Fruit fly (Drosophila melanogaster) whole organism, pupa: ENCODE data around the gene Eig71Eb.

Experiments used
- CG10348 ChIP-seq: fragments of 200-800 bp; sonication (Bioruptor generic); IDR thresholded peaks from 2 replicates; pipeline ENCODE4 v1.3.6; 2022; ENCODE audit warnings: missing biosample characterization, missing genetic modification characterization
- CG12605 ChIP-seq: fragments of 200-800 bp; sonication (Bioruptor generic); IDR thresholded peaks from 2 replicates; pipeline ENCODE4 v1.3.6; 2022; ENCODE audit warnings: missing biosample characterization, missing genetic modification characterization
- CG13204 ChIP-seq: fragments of 200-800 bp; sonication (Bioruptor generic); optimal IDR thresholded peaks from 2 replicates; lab custom pipeline; 2018; ENCODE audit warnings: missing biosample characterization, mild to moderate bottlenecking, missing genetic modification characterization, moderate library complexity
- CG14655 ChIP-seq: fragments of 200-800 bp; sonication (Bioruptor generic); optimal IDR thresholded peaks from 3 replicates; lab custom pipeline; 2017; ENCODE audit warnings: mild to moderate bottlenecking, missing biosample characterization, missing genetic modification reagents, missing genetic modification characterization
- CG15710 ChIP-seq: fragments of 200-800 bp; sonication (Bioruptor generic); optimal IDR thresholded peaks from 2 replicates; lab custom pipeline; 2018; ENCODE audit warnings: missing biosample characterization, mild to moderate bottlenecking, missing genetic modification characterization, moderate library complexity
- CG17806 ChIP-seq: fragments of 200-800 bp; sonication (Bioruptor generic); optimal IDR thresholded peaks from 2 replicates; lab custom pipeline; 2018; ENCODE audit warnings: missing biosample characterization, mild to moderate bottlenecking, missing genetic modification characterization, moderate library complexity
- CG32121 ChIP-seq: fragments of 200-800 bp; sonication (Bioruptor generic); IDR thresholded peaks from 2 replicates; pipeline ENCODE4 v1.3.6; 2022; ENCODE audit warnings: missing biosample characterization, missing genetic modification characterization
- CG34367 ChIP-seq: fragments of 200-800 bp; sonication (Bioruptor generic); optimal IDR thresholded peaks from 2 replicates; lab custom pipeline; 2018; ENCODE audit warnings: missing biosample characterization, mild to moderate bottlenecking, missing genetic modification characterization
- CG4496 ChIP-seq: fragments of 200-800 bp; sonication (Bioruptor generic); IDR thresholded peaks from 3 replicates; pipeline ENCODE4 v1.3.6; 2022; ENCODE audit warnings: missing biosample characterization, missing genetic modification characterization
- CG8159 ChIP-seq: fragments of 200-800 bp; sonication (Bioruptor generic); optimal IDR thresholded peaks from 3 replicates; lab custom pipeline; 2018; ENCODE audit warnings: missing biosample characterization, mild to moderate bottlenecking, missing genetic modification characterization, moderate library complexity
- CG8301 ChIP-seq: fragments of 200-800 bp; sonication (Bioruptor generic); optimal IDR thresholded peaks from 2 replicates; lab custom pipeline; 2018; ENCODE audit warnings: missing biosample characterization, mild to moderate bottlenecking, missing genetic modification characterization
- CG9948 ChIP-seq: fragments of 200-800 bp; sonication (Bioruptor generic); optimal IDR thresholded peaks from 2 replicates; lab custom pipeline; 2018; ENCODE audit warnings: missing biosample characterization, mild to moderate bottlenecking, missing genetic modification characterization, moderate library complexity
- D1 ChIP-seq: fragments of 200-800 bp; sonication (Bioruptor generic); optimal IDR thresholded peaks from 2 replicates; lab custom pipeline; 2018; ENCODE audit warnings: missing biosample characterization, mild to moderate bottlenecking, missing genetic modification characterization, moderate library complexity
- EcR ChIP-seq: fragments of 200-800 bp; sonication (Bioruptor generic); optimal IDR thresholded peaks from 3 replicates; lab custom pipeline; 2019; ENCODE audit warnings: missing biosample characterization, missing genetic modification characterization, mild to moderate bottlenecking, moderate library complexity, missing genetic modification reagents
- Ets98B ChIP-seq: fragments of 200-800 bp; sonication (Bioruptor generic); IDR thresholded peaks from 2 replicates; pipeline ENCODE4 v1.3.6; 2022; ENCODE audit warnings: missing biosample characterization, missing genetic modification characterization
- Pif1A ChIP-seq: fragments of 200-800 bp; sonication (Bioruptor generic); optimal IDR thresholded peaks from 3 replicates; lab custom pipeline; 2016; ENCODE audit warnings: missing biosample characterization, missing genetic modification characterization
- Pif1B ChIP-seq: fragments of 200-800 bp; sonication (Bioruptor generic); optimal IDR thresholded peaks from 3 replicates; lab custom pipeline; 2016; ENCODE audit warnings: missing biosample characterization, missing genetic modification characterization
- Snoo ChIP-seq: fragments of 200-800 bp; sonication (Bioruptor generic); optimal IDR thresholded peaks from 3 replicates; lab custom pipeline; 2017; ENCODE audit warnings: missing biosample characterization, mild to moderate bottlenecking, missing genetic modification characterization, inconsistent platforms
- fd96Ca ChIP-seq: fragments of 200-800 bp; sonication (Bioruptor generic); IDR thresholded peaks from 3 replicates; pipeline ENCODE4 v1.3.6; 2022; ENCODE audit warnings: missing biosample characterization, missing genetic modification characterization
- gl ChIP-seq: fragments of 200-800 bp; sonication (Bioruptor generic); optimal IDR thresholded peaks from 2 replicates; lab custom pipeline; 2018; ENCODE audit warnings: missing biosample characterization, mild to moderate bottlenecking, missing genetic modification characterization
- rn ChIP-seq: fragments of 200-800 bp; sonication (Bioruptor generic); IDR thresholded peaks from 2 replicates; pipeline ENCODE4 v1.3.6; 2022; ENCODE audit warnings: missing biosample characterization, missing genetic modification characterization

Gene Eig71Eb

DNA sequence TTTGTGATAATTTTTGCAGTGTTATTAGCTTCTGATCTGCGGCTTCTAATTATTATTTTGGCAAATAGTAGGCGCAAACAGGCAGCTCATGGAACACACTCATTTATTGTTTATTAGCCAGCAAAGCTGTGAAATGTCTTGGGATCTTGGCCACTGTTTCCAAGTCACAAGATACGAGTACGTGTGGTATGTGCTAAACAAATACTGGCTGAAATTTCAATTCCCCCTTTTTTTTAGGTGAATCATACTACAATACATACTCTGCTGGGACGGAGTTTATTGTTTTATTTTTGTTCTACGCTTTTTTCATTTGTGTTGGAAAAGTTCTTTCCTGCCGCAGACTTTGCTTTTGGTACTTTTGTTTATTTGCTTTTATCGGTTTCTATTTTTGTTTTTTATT lies 18.7 kb upstream of the Eig71Eb start:
- TF ChIP-seq CG14655 (GFP tag; lab: Kevin White, UChicago) (no peak), rn (GFP tag; lab: Robert Waterston, UW) (no peak), EcR (GFP tag; lab: Kevin White, UChicago) (no peak), CG17806 (no peak), CG10348 (GFP tag; lab: Robert Waterston, UW) (no peak), CG15710 (no peak), Ets98B (no peak), CG12605 (GFP tag; lab: Robert Waterston, UW) (no peak), D1 (no peak), Pif1B (GFP tag; lab: Kevin White, UChicago) (no peak), Pif1A (GFP tag; lab: Kevin White, UChicago) (no peak), CG13204 (no peak), gl (tag; lab: Kevin White, UChicago) (no peak), CG8301 (no peak)

DNA sequence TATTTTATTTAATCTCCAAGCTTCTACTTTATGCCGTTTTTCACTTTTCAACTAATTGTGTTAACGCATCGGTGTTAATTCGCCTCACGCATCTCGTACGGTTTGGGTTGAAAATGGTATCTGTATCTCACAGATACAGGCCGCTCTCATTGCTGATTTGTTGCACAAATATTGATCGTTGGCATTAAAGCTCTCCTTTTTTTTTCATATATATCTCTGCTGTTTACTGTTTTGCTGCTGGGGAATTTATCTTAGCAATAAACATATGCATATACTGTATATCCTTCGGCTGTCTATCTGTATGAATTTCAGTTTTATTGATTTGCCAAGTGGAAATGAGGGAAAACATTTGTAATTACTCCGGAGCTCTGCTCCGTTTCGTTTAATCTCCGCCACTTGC lies 17.1 kb upstream of the Eig71Eb start:
- TF ChIP-seq gl (tag; lab: Kevin White, UChicago): no peak

DNA sequence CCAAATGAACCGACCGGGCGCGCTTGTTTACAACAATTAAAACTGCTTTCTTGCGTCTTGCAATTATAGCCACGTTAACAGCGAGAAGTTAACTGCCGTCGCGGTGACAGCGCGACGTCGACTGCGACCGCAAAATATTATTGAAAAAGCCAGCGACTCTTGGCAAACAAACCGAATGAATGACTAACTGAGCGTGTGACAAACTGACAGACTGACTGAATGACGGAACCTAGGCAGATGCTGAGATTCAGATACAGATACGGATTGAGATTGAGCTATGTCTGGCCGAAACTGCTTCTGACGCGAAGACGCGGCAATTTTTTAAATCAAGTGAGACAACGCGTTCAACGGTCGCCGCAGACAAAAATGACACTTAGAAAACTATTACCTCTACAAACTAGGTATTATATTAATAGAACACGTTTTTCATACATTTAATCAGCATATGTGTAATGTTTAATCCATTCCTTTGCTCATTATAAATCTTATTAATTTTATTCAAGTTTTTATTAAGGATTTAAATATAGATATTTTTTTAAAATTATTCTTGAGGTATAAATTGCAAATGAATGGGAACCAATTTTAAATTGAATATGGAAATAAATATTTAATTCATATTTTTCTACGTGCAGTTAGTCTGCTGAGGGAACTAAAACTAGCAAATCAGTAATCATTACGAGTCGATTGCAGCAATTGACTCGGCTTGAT lies 15.2 kb upstream of the Eig71Eb start:
- TF ChIP-seq EcR (GFP tag; lab: Kevin White, UChicago) (no peak), D1 (no peak), CG14655 (GFP tag; lab: Kevin White, UChicago) (no peak), CG17806 (no peak), CG4496 (GFP tag; lab: Robert Waterston, UW) (no peak), CG8159 (tag; lab: Kevin White, UChicago) (no peak), Pif1A (GFP tag; lab: Kevin White, UChicago) (no peak)
- TF ChIP-seq, all 21 proteins: peak for 0

DNA sequence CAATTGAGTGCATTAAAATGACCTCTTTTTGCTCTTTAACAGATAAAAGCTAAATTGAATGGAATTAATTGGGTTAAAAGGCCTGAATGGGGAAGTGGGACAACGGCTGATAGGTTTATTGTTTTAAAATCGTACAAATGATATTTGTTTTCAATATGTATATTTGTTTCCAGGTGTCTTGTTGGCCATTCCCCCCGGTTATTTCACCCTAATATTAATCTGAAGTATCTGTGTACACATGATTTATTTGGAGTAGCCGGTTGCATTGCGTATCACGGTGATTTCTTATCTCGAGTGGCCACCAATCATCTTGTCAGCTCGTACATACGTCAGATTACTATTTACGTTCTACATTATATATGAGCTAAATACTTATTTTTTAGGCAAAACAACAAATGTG lies 13.4 kb upstream of the Eig71Eb start:
- TF ChIP-seq fd96Ca (GFP tag; lab: Robert Waterston, UW): no peak
- TF ChIP-seq CG13204: no peak
- TF ChIP-seq EcR (GFP tag; lab: Kevin White, UChicago): peak; percentile 1

DNA sequence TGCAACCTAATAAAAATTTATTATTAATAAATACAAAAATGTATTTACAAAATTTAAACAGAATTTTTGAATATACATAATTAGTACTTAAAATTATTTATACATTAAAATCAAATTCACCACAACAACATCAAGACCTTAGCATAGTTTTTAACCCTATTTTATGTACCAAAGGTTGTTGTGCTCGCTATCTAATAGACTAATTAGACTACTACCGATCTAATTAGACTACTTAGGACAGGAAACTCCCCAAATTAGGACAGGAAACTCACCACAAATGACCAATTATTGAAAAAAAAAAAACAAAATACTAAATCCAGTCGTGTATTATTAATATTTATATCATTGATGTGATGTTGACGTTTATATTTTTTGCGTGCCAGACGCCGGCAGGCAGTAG lies 12.8 kb upstream of the Eig71Eb start:
- TF ChIP-seq rn (GFP tag; lab: Robert Waterston, UW) (no peak), CG4496 (GFP tag; lab: Robert Waterston, UW) (no peak), Ets98B (no peak), CG14655 (GFP tag; lab: Kevin White, UChicago) (no peak), CG13204 (no peak)

DNA sequence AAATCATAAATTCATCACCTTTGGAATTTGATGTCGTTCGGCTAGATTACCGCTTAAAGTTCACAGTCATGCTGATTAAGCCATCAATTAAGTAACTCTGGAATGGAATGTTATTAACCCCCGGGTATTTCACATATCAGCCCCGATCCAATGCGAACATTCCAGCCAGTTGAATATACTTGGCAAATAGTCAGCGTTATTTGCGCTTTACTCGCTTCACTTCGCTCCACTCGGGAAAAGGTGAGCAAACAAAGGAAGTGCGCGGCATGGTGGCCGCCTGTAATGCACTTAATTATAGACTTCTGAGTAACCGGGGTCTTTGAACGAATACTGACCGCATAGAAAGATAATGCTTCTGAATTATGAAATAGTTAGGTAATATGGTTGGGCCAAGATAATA lies 12.1 kb upstream of the Eig71Eb start:
- TF ChIP-seq Ets98B: no peak
- TF ChIP-seq CG14655 (GFP tag; lab: Kevin White, UChicago): no peak
- peak; percentile 34 for TF ChIP-seq Pif1A (GFP tag; lab: Kevin White, UChicago)
- TF ChIP-seq CG4496 (GFP tag; lab: Robert Waterston, UW): no peak
- no peak for TF ChIP-seq CG8301
- peak; percentile 36 for TF ChIP-seq gl (tag; lab: Kevin White, UChicago)
- TF ChIP-seq EcR (GFP tag; lab: Kevin White, UChicago): peak; percentile 89
- TF ChIP-seq CG15710: no peak
- TF ChIP-seq CG34367: no peak
- TF ChIP-seq rn (GFP tag; lab: Robert Waterston, UW): no peak
- TF ChIP-seq CG17806: no peak
- no peak for TF ChIP-seq Snoo (tag; lab: Kevin White, UChicago)
- no peak for TF ChIP-seq CG32121
- no peak for TF ChIP-seq CG13204
- TF ChIP-seq D1: no peak
- no peak for TF ChIP-seq CG10348 (GFP tag; lab: Robert Waterston, UW)
- no peak for TF ChIP-seq CG9948 (tag; lab: Kevin White, UChicago)

DNA sequence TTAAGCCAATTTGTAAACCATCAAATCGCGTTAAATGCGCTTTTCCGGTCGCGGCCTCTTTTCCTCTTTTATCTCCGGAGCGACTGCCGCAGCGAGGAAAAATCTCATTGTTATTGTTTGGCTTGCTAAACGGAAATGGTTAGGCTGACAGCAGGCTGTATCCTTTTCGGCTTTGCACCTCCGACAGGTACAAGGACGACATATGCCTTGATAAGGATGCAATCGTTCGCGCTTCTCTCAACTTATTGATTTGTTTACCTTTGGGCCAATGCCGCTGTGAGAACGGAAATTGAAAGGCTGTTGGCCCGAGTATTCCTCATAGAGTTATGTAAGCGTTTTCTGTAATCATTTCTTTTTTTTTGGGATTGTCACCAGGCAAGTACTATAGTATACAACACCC lies 11.2 kb upstream of the Eig71Eb start:
- TF ChIP-seq CG34367 (no peak), Ets98B (no peak)

DNA sequence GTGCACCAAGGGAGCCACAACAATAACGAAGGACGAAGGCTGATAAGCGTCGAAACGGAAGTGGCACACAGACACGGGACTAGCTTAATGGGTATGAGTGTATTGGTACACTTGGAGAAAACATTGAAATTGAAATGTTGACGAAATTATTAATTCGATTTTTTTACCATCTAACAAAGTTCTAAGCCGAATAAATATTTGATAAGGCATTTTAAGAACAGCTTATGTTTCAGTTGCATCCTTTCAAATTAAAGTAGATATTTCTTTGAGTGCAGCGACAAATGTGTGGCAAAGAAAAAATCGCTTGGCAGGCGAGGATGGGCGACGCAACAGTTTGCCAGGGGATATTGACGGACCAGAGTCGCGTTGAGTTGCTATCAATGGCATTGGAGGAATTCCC lies 9.8 kb upstream of the Eig71Eb start:
- no peak for TF ChIP-seq CG32121
- no peak for TF ChIP-seq CG14655 (GFP tag; lab: Kevin White, UChicago)
- TF ChIP-seq Pif1B (GFP tag; lab: Kevin White, UChicago): no peak
- TF ChIP-seq CG9948 (tag; lab: Kevin White, UChicago): no peak
- TF ChIP-seq CG15710: no peak
- no peak for TF ChIP-seq Pif1A (GFP tag; lab: Kevin White, UChicago)
- no peak for TF ChIP-seq Snoo (tag; lab: Kevin White, UChicago)
- no peak for TF ChIP-seq CG8301
- no peak for TF ChIP-seq Ets98B
- no peak for TF ChIP-seq rn (GFP tag; lab: Robert Waterston, UW)
- no peak for TF ChIP-seq CG10348 (GFP tag; lab: Robert Waterston, UW)
- TF ChIP-seq CG4496 (GFP tag; lab: Robert Waterston, UW): no peak
- TF ChIP-seq CG13204: no peak
- no peak for TF ChIP-seq CG17806
